Fruit fly (Drosophila melanogaster): ENCODE data around the gene CG10479.

- no peak for TF ChIP-seq CG7368 (GFP tag; optimal IDR thresholded peaks at IDR 0.05)
- TF ChIP-seq CG34406 (GFP tag; optimal IDR thresholded peaks at IDR 0.05): no peak
- TF ChIP-seq CG32006 (GFP tag; optimal IDR thresholded peaks at IDR 0.05): no peak
- no peak for TF ChIP-seq CG6854 (GFP tag; optimal IDR thresholded peaks at IDR 0.05)
- no peak for TF ChIP-seq CG4318 (GFP tag; optimal IDR thresholded peaks at IDR 0.05)
- TF ChIP-seq CG15336 (GFP tag; IDR thresholded peaks at IDR 0.05): no peak
- TF ChIP-seq CG1621 (tag; optimal IDR thresholded peaks at IDR 0.05): no peak
- TF ChIP-seq CG31627 (GFP tag; optimal IDR thresholded peaks at IDR 0.05): no peak
- TF ChIP-seq CG3919 (GFP tag; optimal IDR thresholded peaks at IDR 0.05): no peak
- TF ChIP-seq Eip75B (GFP tag; optimal IDR thresholded peaks at IDR 0.05): no peak
- TF ChIP-seq Eip93F (GFP tag; optimal IDR thresholded peaks at IDR 0.05): no peak
Observed at dm6 chr3L:5957163-5957562, 18.6 kb downstream of the CG10479 start.
